Fruit fly (Drosophila melanogaster) whole organism, embryonic: Measurements from ENCODE around the gene CG12054.

ENCODE experiments used
- CG11093 ChIP-seq: fragments of 200-800 bp; sonication (Bioruptor generic); IDR thresholded peaks from 3 replicates; pipeline ENCODE4 v1.3.6; 2022; ENCODE audit warnings: missing biosample characterization, missing genetic modification characterization
- CG11504 ChIP-seq: fragments of 200-800 bp; sonication (Bioruptor generic); optimal IDR thresholded peaks from 3 replicates; lab custom pipeline; 2019; ENCODE audit warnings: missing biosample characterization, mild to moderate bottlenecking, missing genetic modification characterization, moderate library complexity
- CG12071 ChIP-seq: fragments of 200-800 bp; sonication (Bioruptor generic); optimal IDR thresholded peaks from 3 replicates; lab custom pipeline; 2018; ENCODE audit warnings: missing biosample characterization, mild to moderate bottlenecking, missing genetic modification characterization
- CG12659 ChIP-seq: fragments of 200-800 bp; sonication (Bioruptor generic); optimal IDR thresholded peaks from 3 replicates; lab custom pipeline; 2017; ENCODE audit warnings: mild to moderate bottlenecking, missing biosample characterization, missing genetic modification reagents, missing genetic modification characterization
- CG14710 ChIP-seq: fragments of 200-800 bp; sonication (Bioruptor generic); optimal IDR thresholded peaks from 3 replicates; lab custom pipeline; 2019; ENCODE audit warnings: missing biosample characterization, mild to moderate bottlenecking, missing genetic modification characterization, moderate library complexity
- CG14965 ChIP-seq: fragments of 200-800 bp; sonication (Bioruptor generic); optimal IDR thresholded peaks from 2 replicates; lab custom pipeline; 2016; ENCODE audit warnings: missing biosample characterization, missing genetic modification characterization, borderline replicate concordance
- CG16863 ChIP-seq: fragments of 200-800 bp; sonication (Bioruptor generic); optimal IDR thresholded peaks from 3 replicates; lab custom pipeline; 2016; ENCODE audit warnings: missing biosample characterization, missing genetic modification characterization
- CG18262 ChIP-seq: fragments of 200-800 bp; optimal IDR thresholded peaks from 3 replicates; lab custom pipeline; 2019; ENCODE audit warnings: missing biosample characterization, mild to moderate bottlenecking, missing genetic modification characterization, moderate library complexity
- CG30020 ChIP-seq: fragments of 200-800 bp; optimal IDR thresholded peaks from 2 replicates; lab custom pipeline; 2019; ENCODE audit warnings: missing biosample characterization, mild to moderate bottlenecking, missing genetic modification characterization, moderate library complexity
- CG30403 ChIP-seq: fragments of 200-800 bp; sonication (Bioruptor generic); optimal IDR thresholded peaks from 3 replicates; lab custom pipeline; 2016; ENCODE audit warnings: missing biosample characterization, missing genetic modification characterization
- CG4328 ChIP-seq: fragments of 200-800 bp; sonication (Bioruptor generic); optimal IDR thresholded peaks from 3 replicates; lab custom pipeline; 2017; ENCODE audit warnings: missing biosample characterization, missing genetic modification reagents, missing genetic modification characterization
- CG4404 ChIP-seq: fragments of 200-800 bp; sonication (Bioruptor generic); IDR thresholded peaks from 2 replicates; pipeline ENCODE4 v1.3.6; 2022; ENCODE audit warnings: missing biosample characterization, missing genetic modification characterization
- CG4707 ChIP-seq: fragments of 200-800 bp; sonication (Bioruptor generic); optimal IDR thresholded peaks from 2 replicates; lab custom pipeline; 2018; ENCODE audit warnings: missing biosample characterization, mild to moderate bottlenecking, missing genetic modification characterization, moderate library complexity
- CG6813 ChIP-seq: fragments of 200-800 bp; sonication (Bioruptor generic); optimal IDR thresholded peaks from 2 replicates; lab custom pipeline; 2017; ENCODE audit warnings: missing biosample characterization, missing genetic modification characterization, mild to moderate bottlenecking, moderate library complexity, missing genetic modification reagents
- CG7372 ChIP-seq: fragments of 200-800 bp; sonication (Bioruptor generic); IDR thresholded peaks from 2 replicates; pipeline ENCODE4 v1.3.6; 2022; ENCODE audit warnings: missing biosample characterization, missing genetic modification characterization
- CG8290 ChIP-seq, 3 experiments: fragments of 200-800 bp; sonication (Bioruptor generic); optimal IDR thresholded peaks; 2 replicates each; lab custom pipeline; 2016 to 2019; ENCODE audit warnings: missing biosample characterization in 3 of 3, missing genetic modification characterization in 3 of 3, mild to moderate bottlenecking in 2 of 3, moderate library complexity in 1 of 3
- CG8944 ChIP-seq: fragments of 200-800 bp; sonication (Bioruptor generic); optimal IDR thresholded peaks from 3 replicates; lab custom pipeline; 2016; ENCODE audit warnings: missing biosample characterization, missing genetic modification characterization
- D19A ChIP-seq: fragments of 200-800 bp; optimal IDR thresholded peaks from 3 replicates; lab custom pipeline; 2019; ENCODE audit warnings: missing biosample characterization, mild to moderate bottlenecking, missing genetic modification characterization, moderate library complexity
- ERR ChIP-seq: fragments of 200-800 bp; sonication (Bioruptor generic); optimal IDR thresholded peaks from 2 replicates; lab custom pipeline; 2016; ENCODE audit warnings: missing biosample characterization, missing genetic modification characterization
- Ets65A ChIP-seq: fragments of 200-800 bp; sonication (Bioruptor generic); peaks from one replicate; lab custom pipeline; 2016; ENCODE audit warnings: missing biosample characterization, missing genetic modification characterization
- HLH54F ChIP-seq: fragments of 200-800 bp; sonication (Bioruptor generic); optimal IDR thresholded peaks from 3 replicates; lab custom pipeline; 2016; ENCODE audit warnings: missing biosample characterization, missing genetic modification characterization
- HmgD ChIP-seq: fragments of 200-800 bp; sonication (Bioruptor generic); optimal IDR thresholded peaks from 3 replicates; lab custom pipeline; 2016; ENCODE audit warnings: missing biosample characterization, missing genetic modification characterization
- Hr3 ChIP-seq: fragments of 200-800 bp; sonication (Bioruptor generic); optimal IDR thresholded peaks from 3 replicates; lab custom pipeline; 2016; ENCODE audit warnings: missing biosample characterization, missing genetic modification characterization
- NC2α ChIP-seq: fragments of 200-800 bp; sonication (Bioruptor generic); optimal IDR thresholded peaks from 2 replicates; lab custom pipeline; 2016; ENCODE audit warnings: missing biosample characterization, missing genetic modification characterization
- NC2β ChIP-seq: fragments of 200-800 bp; sonication (Bioruptor generic); optimal IDR thresholded peaks from 2 replicates; lab custom pipeline; 2016; ENCODE audit warnings: missing biosample characterization, missing genetic modification characterization
- Neu2 ChIP-seq: fragments of 200-800 bp; sonication (Bioruptor generic); optimal IDR thresholded peaks from 3 replicates; lab custom pipeline; 2016; ENCODE audit warnings: missing biosample characterization, missing genetic modification characterization, borderline replicate concordance
- Ptx1 ChIP-seq: fragments of 200-800 bp; sonication (Bioruptor generic); IDR thresholded peaks from 2 replicates; pipeline ENCODE4 v1.3.6; 2022; ENCODE audit warnings: missing biosample characterization, missing genetic modification characterization
- Sox100B ChIP-seq: fragments of 200-800 bp; sonication (Bioruptor generic); optimal IDR thresholded peaks from 3 replicates; lab custom pipeline; 2018; ENCODE audit warnings: missing biosample characterization, mild to moderate bottlenecking, missing genetic modification characterization
- Trl ChIP-seq, 3 experiments: fragments of >200 bp in 2 of 3; fragments of 200-800 bp in 1 of 3; sonication (Bioruptor generic) in 1 of 3; optimal IDR thresholded peaks; 2 replicates in 1 of 3; 3 replicates in 2 of 3; lab custom pipeline; 2016 to 2017; ENCODE audit warnings: missing biosample characterization in 1 of 3, missing genetic modification characterization in 1 of 3
- bigmax ChIP-seq: fragments of 200-800 bp; sonication (Bioruptor generic); optimal IDR thresholded peaks from 2 replicates; lab custom pipeline; 2018; ENCODE audit warnings: missing biosample characterization, mild to moderate bottlenecking, missing genetic modification characterization
- bsh ChIP-seq, 2 experiments: fragments of 200-800 bp; sonication (Bioruptor generic); optimal IDR thresholded peaks; 2 replicates each; lab custom pipeline; 2017 to 2018; ENCODE audit warnings: mild to moderate bottlenecking in 2 of 2, missing biosample characterization in 2 of 2, missing genetic modification characterization in 2 of 2, moderate library complexity in 1 of 2
- cas ChIP-seq: fragments of 200-800 bp; sonication (Bioruptor generic); IDR thresholded peaks from 2 replicates; pipeline ENCODE4 v1.3.6; 2022; ENCODE audit warnings: missing biosample characterization, missing genetic modification characterization
- exex ChIP-seq: fragments of 200-800 bp; sonication (Bioruptor generic); optimal IDR thresholded peaks from 4 replicates; lab custom pipeline; 2018; ENCODE audit warnings: missing biosample characterization, mild to moderate bottlenecking, missing genetic modification characterization, moderate library complexity
- fd96Cb ChIP-seq: fragments of 200-800 bp; sonication (Bioruptor generic); optimal IDR thresholded peaks from 2 replicates; lab custom pipeline; 2018; ENCODE audit warnings: missing biosample characterization, mild to moderate bottlenecking, missing genetic modification characterization, moderate library complexity
- ken ChIP-seq: fragments of 200-800 bp; sonication (Bioruptor generic); IDR thresholded peaks from 3 replicates; pipeline ENCODE4 v1.3.6; 2022; ENCODE audit warnings: missing biosample characterization, missing genetic modification characterization
- nau ChIP-seq: fragments of 200-800 bp; sonication (Bioruptor generic); optimal IDR thresholded peaks from 3 replicates; lab custom pipeline; 2017; ENCODE audit warnings: missing biosample characterization, mild to moderate bottlenecking, missing genetic modification characterization, missing genetic modification reagents
- oc ChIP-seq: fragments of 200-800 bp; sonication (Bioruptor generic); optimal IDR thresholded peaks from 2 replicates; lab custom pipeline; 2018; ENCODE audit warnings: missing biosample characterization, mild to moderate bottlenecking, missing genetic modification characterization, moderate library complexity
- odd ChIP-seq: fragments of 200-800 bp; sonication (Bioruptor generic); optimal IDR thresholded peaks from 2 replicates; lab custom pipeline; 2017; ENCODE audit warnings: missing biosample characterization, mild to moderate bottlenecking, missing genetic modification characterization
- pnt ChIP-seq: fragments of 200-800 bp; sonication (Bioruptor generic); optimal IDR thresholded peaks from 3 replicates; lab custom pipeline; 2016; ENCODE audit warnings: missing biosample characterization, missing genetic modification characterization
- sens ChIP-seq: fragments of 200-800 bp; sonication (Bioruptor generic); peaks from one replicate; lab custom pipeline; 2016; ENCODE audit warnings: missing biosample characterization, missing genetic modification characterization
- slp2 ChIP-seq: fragments of 200-800 bp; sonication (Bioruptor generic); optimal IDR thresholded peaks from 2 replicates; lab custom pipeline; 2016; ENCODE audit warnings: missing biosample characterization, missing genetic modification characterization
- tin ChIP-seq: fragments of 200-800 bp; sonication (Bioruptor generic); optimal IDR thresholded peaks from 3 replicates; lab custom pipeline; 2016; ENCODE audit warnings: missing biosample characterization, missing genetic modification characterization
- tll ChIP-seq, 2 experiments: fragments of 200-800 bp in 1 of 2; fragments of >200 bp in 1 of 2; sonication (Bioruptor generic) in 1 of 2; optimal IDR thresholded peaks; 2 replicates each; lab custom pipeline; 2017 to 2019; ENCODE audit warnings: missing biosample characterization in 2 of 2, missing genetic modification characterization in 2 of 2, mild to moderate bottlenecking in 1 of 2, moderate library complexity in 1 of 2
- trh ChIP-seq: fragments of 200-800 bp; sonication (Bioruptor generic); optimal IDR thresholded peaks from 2 replicates; lab custom pipeline; 2016; ENCODE audit warnings: missing biosample characterization, missing genetic modification characterization
- tx ChIP-seq: fragments of 200-800 bp; sonication (Bioruptor generic); optimal IDR thresholded peaks from 2 replicates; lab custom pipeline; 2016; ENCODE audit warnings: missing biosample characterization, missing genetic modification characterization
- vnd ChIP-seq: fragments of 200-800 bp; sonication (Bioruptor generic); IDR thresholded peaks from 3 replicates; pipeline ENCODE4 v1.3.6; 2022; ENCODE audit warnings: missing biosample characterization, missing genetic modification characterization; ENCODE audit not compliant: partially characterized antibody
- zf30C ChIP-seq: fragments of 200-800 bp; sonication (Bioruptor generic); optimal IDR thresholded peaks from 3 replicates; lab custom pipeline; 2018; ENCODE audit warnings: missing biosample characterization, mild to moderate bottlenecking, missing genetic modification characterization
- zfh1 ChIP-seq: fragments of 200-800 bp; sonication (Bioruptor generic); IDR thresholded peaks from 3 replicates; pipeline ENCODE4 v1.3.6; 2022; ENCODE audit warnings: missing biosample characterization, missing genetic modification characterization

The CG12054 gene

dm6 chr3R:31222125-31222889 lies 1.8 kb downstream of the CG12054 start (continued):
- TF ChIP-seq CG30403 (GFP tag; lab: Kevin White, UChicago) (peak; percentile 91), Ptx1 (GFP tag; lab: Robert Waterston, UW) (no peak), exex (peak; percentile 67), CG12071 (peak; percentile 74), bsh (GFP tag; optimal IDR thresholded peaks at IDR 0.05; lab: Kevin White, UChicago) (peak; percentile 32 to 81), CG11093 (GFP tag; lab: Robert Waterston, UW) (peak; percentile 66; the same call in 2 of the 3 replicates), tin (GFP tag; lab: Kevin White, UChicago) (peak; percentile 73), CG6813 (GFP tag; lab: Kevin White, UChicago) (peak; percentile 82), HmgD (GFP tag; lab: Kevin White, UChicago) (peak; percentile 79), CG4404 (GFP tag; lab: Robert Waterston, UW) (no peak), CG12659 (GFP tag; lab: Kevin White, UChicago) (peak; percentile 87), vnd (GFP tag; lab: Robert Waterston, UW) (no peak), fd96Cb (tag; lab: Kevin White, UChicago) (peak; percentile 81), oc (tag; lab: Kevin White, UChicago) (peak; percentile 78), D19A (tag; lab: Kevin White, UChicago) (peak; percentile 83), NC2β (GFP tag; lab: Kevin White, UChicago) (peak; percentile 79), HLH54F (GFP tag; lab: Kevin White, UChicago) (peak; percentile 79), sens (GFP tag; lab: Kevin White, UChicago) (peak; percentile 97), Trl (optimal IDR thresholded peaks at IDR 0.05; lab: Kevin White, UChicago) (peak in 1 of 2 experiments; percentile 43), Trl (GFP tag; optimal IDR thresholded peaks at IDR 0.05; lab: Kevin White, UChicago) (peak; percentile 86), slp2 (GFP tag; lab: Kevin White, UChicago) (peak; percentile 86), CG4707 (peak; percentile 58), CG8290 (GFP tag; optimal IDR thresholded peaks at IDR 0.05; lab: Kevin White, UChicago) (peak; percentile 57), CG8290 (tag; optimal IDR thresholded peaks at IDR 0.05; lab: Kevin White, UChicago) (peak in 1 of 2 experiments; percentile 81), tx (GFP tag; lab: Kevin White, UChicago) (peak; percentile 79), Ets65A (GFP tag; lab: Kevin White, UChicago) (peak; percentile 98), odd (GFP tag; lab: Kevin White, UChicago) (peak; percentile 74), CG8944 (peak; percentile 68), CG14710 (peak; percentile 75), CG11504 (tag; lab: Kevin White, UChicago) (peak; percentile 88), CG4328 (peak; percentile 34), CG18262 (tag; lab: Kevin White, UChicago) (peak; percentile 84), CG7372 (GFP tag; lab: Robert Waterston, UW) (no peak), CG30020 (peak; percentile 62), CG14965 (GFP tag; lab: Kevin White, UChicago) (no peak), nau (GFP tag; lab: Kevin White, UChicago) (peak; percentile 77), trh (GFP tag; lab: Kevin White, UChicago) (peak; percentile 41), zfh1 (GFP tag; lab: Robert Waterston, UW) (no peak), ERR (peak; percentile 75), Sox100B (peak; percentile 81), pnt (peak; percentile 83), Hr3 (GFP tag; lab: Kevin White, UChicago) (peak; percentile 85), ken (GFP tag; lab: Robert Waterston, UW) (no peak), tll (GFP tag; optimal IDR thresholded peaks at IDR 0.05; lab: Kevin White, UChicago) (peak in 1 of 2 experiments; percentile 20), NC2α (peak; percentile 45), bigmax (GFP tag; lab: Kevin White, UChicago) (no peak), zf30C (GFP tag; lab: Kevin White, UChicago) (peak; percentile 98), CG16863 (peak; percentile 86), Neu2 (peak; percentile 16), cas (GFP tag; lab: Robert Waterston, UW) (no peak)
